Fruit fly (Drosophila melanogaster) whole organism, embryonic: ENCODE results near the gene eco.

Experiments used
- Bdp1 ChIP-seq: fragments of 200-800 bp; sonication (Bioruptor generic); optimal IDR thresholded peaks from 3 replicates; lab custom pipeline; 2016; ENCODE audit warnings: missing biosample characterization, missing genetic modification characterization
- CG10209 ChIP-seq: fragments of 200-800 bp; sonication (Bioruptor generic); optimal IDR thresholded peaks from 3 replicates; lab custom pipeline; 2017; ENCODE audit warnings: missing biosample characterization, mild to moderate bottlenecking, missing genetic modification characterization, missing genetic modification reagents
- CG11456 ChIP-seq: fragments of 200-800 bp; sonication (Bioruptor generic); IDR thresholded peaks from 3 replicates; pipeline ENCODE4 v1.3.6; 2022; ENCODE audit warnings: missing biosample characterization, missing genetic modification characterization
- CG14441 ChIP-seq: fragments of 200-800 bp; sonication (Bioruptor generic); IDR thresholded peaks from 2 replicates; pipeline ENCODE4 v1.3.6; 2022; ENCODE audit warnings: missing biosample characterization, missing genetic modification characterization
- CG14710 ChIP-seq: fragments of 200-800 bp; sonication (Bioruptor generic); optimal IDR thresholded peaks from 3 replicates; lab custom pipeline; 2019; ENCODE audit warnings: missing biosample characterization, mild to moderate bottlenecking, missing genetic modification characterization, moderate library complexity
- CG16779 ChIP-seq: fragments of 200-800 bp; sonication (Bioruptor generic); IDR thresholded peaks from 2 replicates; pipeline ENCODE4 v1.3.6; 2022; ENCODE audit warnings: missing biosample characterization, missing genetic modification characterization
- CG18262 ChIP-seq: fragments of 200-800 bp; optimal IDR thresholded peaks from 3 replicates; lab custom pipeline; 2019; ENCODE audit warnings: missing biosample characterization, mild to moderate bottlenecking, missing genetic modification characterization, moderate library complexity
- CG2199 ChIP-seq: fragments of 200-800 bp; sonication (Bioruptor generic); IDR thresholded peaks from 3 replicates; pipeline ENCODE4 v1.3.6; 2022; ENCODE audit warnings: missing biosample characterization, missing genetic modification characterization
- CG3281 ChIP-seq: fragments of 200-800 bp; sonication (Bioruptor generic); optimal IDR thresholded peaks from 3 replicates; lab custom pipeline; 2017; ENCODE audit warnings: missing biosample characterization, mild to moderate bottlenecking, missing genetic modification characterization
- CG4328 ChIP-seq: fragments of 200-800 bp; sonication (Bioruptor generic); optimal IDR thresholded peaks from 3 replicates; lab custom pipeline; 2017; ENCODE audit warnings: missing biosample characterization, missing genetic modification reagents, missing genetic modification characterization
- CG8359 ChIP-seq: fragments of 200-800 bp; sonication (Bioruptor generic); optimal IDR thresholded peaks from 2 replicates; lab custom pipeline; 2017; ENCODE audit warnings: missing biosample characterization, mild to moderate bottlenecking, missing genetic modification characterization, borderline replicate concordance
- CHES-1-like ChIP-seq: fragments of 200-800 bp; sonication (Bioruptor generic); optimal IDR thresholded peaks from 2 replicates; lab custom pipeline; 2016; ENCODE audit warnings: missing biosample characterization, missing genetic modification characterization
- Dad ChIP-seq: fragments of 200-800 bp; sonication (Bioruptor generic); optimal IDR thresholded peaks from 3 replicates; lab custom pipeline; 2016; ENCODE audit warnings: missing biosample characterization, missing genetic modification characterization
- Dbx ChIP-seq: fragments of 200-800 bp; sonication (Bioruptor generic); IDR thresholded peaks from 3 replicates; pipeline ENCODE4 v1.3.6; 2022; ENCODE audit warnings: missing biosample characterization, missing genetic modification characterization
- Dll ChIP-seq: fragments of 200-800 bp; sonication (Bioruptor generic); IDR thresholded peaks from 4 replicates; pipeline ENCODE4 v1.3.6; 2022; ENCODE audit warnings: missing biosample characterization, missing genetic modification characterization; ENCODE audit not compliant: partially characterized antibody
- Dp ChIP-seq: fragments of 200-800 bp; sonication (Bioruptor generic); optimal IDR thresholded peaks from 2 replicates; lab custom pipeline; 2018; ENCODE audit warnings: missing biosample characterization, mild to moderate bottlenecking, missing genetic modification characterization, moderate library complexity
- Drgx ChIP-seq: fragments of 200-800 bp; sonication (Bioruptor generic); IDR thresholded peaks from 2 replicates; pipeline ENCODE4 v1.3.6; 2022; ENCODE audit warnings: missing biosample characterization, missing genetic modification characterization
- Hmr ChIP-seq: fragments of 200-800 bp; sonication (Bioruptor generic); optimal IDR thresholded peaks from 3 replicates; lab custom pipeline; 2017; ENCODE audit warnings: mild to moderate bottlenecking, missing biosample characterization, missing genetic modification reagents, missing genetic modification characterization
- Lhr ChIP-seq: fragments of 200-800 bp; sonication (Bioruptor generic); optimal IDR thresholded peaks from 3 replicates; lab custom pipeline; 2017; ENCODE audit warnings: mild to moderate bottlenecking, missing biosample characterization, missing genetic modification reagents, missing genetic modification characterization
- Lim3 ChIP-seq: fragments of 200-800 bp; sonication (Bioruptor generic); IDR thresholded peaks from 2 replicates; pipeline ENCODE4 v1.3.6; 2022; ENCODE audit warnings: missing biosample characterization, missing genetic modification characterization
- Max ChIP-seq: fragments of 200-800 bp; sonication (Bioruptor generic); optimal IDR thresholded peaks from 2 replicates; lab custom pipeline; 2016; ENCODE audit warnings: missing biosample characterization, mild to moderate bottlenecking, missing genetic modification characterization
- Neu2 ChIP-seq: fragments of 200-800 bp; sonication (Bioruptor generic); optimal IDR thresholded peaks from 3 replicates; lab custom pipeline; 2016; ENCODE audit warnings: missing biosample characterization, missing genetic modification characterization, borderline replicate concordance
- Optix ChIP-seq: fragments of 200-800 bp; sonication (Bioruptor generic); IDR thresholded peaks from 3 replicates; pipeline ENCODE4 v1.3.6; 2022; ENCODE audit warnings: missing biosample characterization, missing genetic modification characterization
- Rfx ChIP-seq: fragments of 200-800 bp; sonication (Bioruptor generic); IDR thresholded peaks from 2 replicates; pipeline ENCODE4 v1.3.6; 2022; ENCODE audit warnings: missing biosample characterization, missing genetic modification characterization
- aop ChIP-seq: fragments of 200-800 bp; sonication (Bioruptor generic); IDR thresholded peaks from 2 replicates; pipeline ENCODE4 v1.3.6; 2022; ENCODE audit warnings: missing biosample characterization, missing genetic modification characterization
- dm ChIP-seq: fragments of 200-800 bp; sonication (Bioruptor generic); optimal IDR thresholded peaks from 3 replicates; lab custom pipeline; 2016; ENCODE audit warnings: missing biosample characterization, missing genetic modification characterization
- dmrt99B ChIP-seq: fragments of 200-800 bp; sonication (Bioruptor generic); optimal IDR thresholded peaks from 2 replicates; lab custom pipeline; 2018; ENCODE audit warnings: missing biosample characterization, mild to moderate bottlenecking, missing genetic modification characterization, moderate library complexity
- dysf ChIP-seq: fragments of 200-800 bp; sonication (Bioruptor generic); IDR thresholded peaks from 3 replicates; pipeline ENCODE4 v1.3.6; 2022; ENCODE audit warnings: missing biosample characterization, missing genetic modification characterization
- gce ChIP-seq: fragments of 200-800 bp; sonication (Bioruptor generic); IDR thresholded peaks from 3 replicates; pipeline ENCODE4 v1.3.6; 2022; ENCODE audit warnings: missing biosample characterization, missing genetic modification characterization
- gt ChIP-seq: fragments of 200-800 bp; sonication (Bioruptor generic); IDR thresholded peaks from 2 replicates; pipeline ENCODE4 v1.3.6; 2022; ENCODE audit warnings: missing biosample characterization, missing genetic modification characterization
- hb ChIP-seq: fragments of 200-800 bp; sonication (Bioruptor generic); IDR thresholded peaks from 3 replicates; pipeline ENCODE4 v1.3.6; 2022; ENCODE audit warnings: missing biosample characterization, missing genetic modification characterization; ENCODE audit not compliant: partially characterized antibody
- lmd ChIP-seq: fragments of 200-800 bp; sonication (Bioruptor generic); IDR thresholded peaks from 2 replicates; pipeline ENCODE4 v1.3.6; 2022; ENCODE audit warnings: missing biosample characterization, missing genetic modification characterization
- maf-S ChIP-seq: fragments of 200-800 bp; sonication (Bioruptor generic); optimal IDR thresholded peaks from 2 replicates; lab custom pipeline; 2016; ENCODE audit warnings: missing biosample characterization, missing genetic modification characterization
- mirr ChIP-seq: fragments of 200-800 bp; sonication (Bioruptor generic); optimal IDR thresholded peaks from 3 replicates; lab custom pipeline; 2018; ENCODE audit warnings: missing biosample characterization, mild to moderate bottlenecking, missing genetic modification characterization
- nau ChIP-seq: fragments of 200-800 bp; sonication (Bioruptor generic); optimal IDR thresholded peaks from 3 replicates; lab custom pipeline; 2017; ENCODE audit warnings: missing biosample characterization, mild to moderate bottlenecking, missing genetic modification characterization, missing genetic modification reagents
- nom ChIP-seq: fragments of 200-800 bp; sonication (Bioruptor generic); optimal IDR thresholded peaks from 2 replicates; lab custom pipeline; 2017; ENCODE audit warnings: missing biosample characterization, missing genetic modification characterization, mild to moderate bottlenecking, moderate library complexity, missing genetic modification reagents
- org-1 ChIP-seq: fragments of 200-800 bp; sonication (Bioruptor generic); optimal IDR thresholded peaks from 2 replicates; lab custom pipeline; 2017; ENCODE audit warnings: missing biosample characterization, missing genetic modification characterization
- p53 ChIP-seq: fragments of 200-800 bp; sonication (Bioruptor generic); optimal IDR thresholded peaks from 2 replicates; lab custom pipeline; 2016; ENCODE audit warnings: missing biosample characterization, missing genetic modification characterization
- phol ChIP-seq: fragments of 200-800 bp; sonication (Bioruptor generic); optimal IDR thresholded peaks from 3 replicates; lab custom pipeline; 2018; ENCODE audit warnings: missing biosample characterization, mild to moderate bottlenecking, missing genetic modification characterization, moderate library complexity
- prd ChIP-seq, 3 experiments: fragments of >200 bp in 2 of 3; fragments of 200-800 bp in 1 of 3; sonication (Bioruptor generic) in 1 of 3; optimal IDR thresholded peaks in 2 of 3; IDR thresholded peaks in 1 of 3; 2 replicates in 2 of 3; 3 replicates in 1 of 3; pipeline versions ENCODE4 v1.3.6 to Lab custom; 2017 to 2022; ENCODE audit warnings: missing biosample characterization in 1 of 3, missing genetic modification characterization in 1 of 3
- pzg ChIP-seq: fragments of 200-800 bp; sonication (Bioruptor generic); optimal IDR thresholded peaks from 3 replicates; lab custom pipeline; 2018; ENCODE audit warnings: missing biosample characterization, mild to moderate bottlenecking, missing genetic modification characterization, moderate library complexity
- run ChIP-seq: fragments of 200-800 bp; sonication (Bioruptor generic); optimal IDR thresholded peaks from 3 replicates; lab custom pipeline; 2018; ENCODE audit warnings: missing biosample characterization, mild to moderate bottlenecking, missing genetic modification characterization
- sens ChIP-seq: fragments of 200-800 bp; sonication (Bioruptor generic); peaks from one replicate; lab custom pipeline; 2016; ENCODE audit warnings: missing biosample characterization, missing genetic modification characterization
- sens-2 ChIP-seq: fragments of 200-800 bp; sonication (Bioruptor generic); IDR thresholded peaks from 2 replicates; pipeline ENCODE4 v1.3.6; 2022; ENCODE audit warnings: missing biosample characterization, missing genetic modification characterization
- seq ChIP-seq: fragments of 200-800 bp; sonication (Bioruptor generic); IDR thresholded peaks from 2 replicates; pipeline ENCODE4 v1.3.6; 2022; ENCODE audit warnings: missing biosample characterization, missing genetic modification characterization
- tll ChIP-seq, 2 experiments: fragments of 200-800 bp in 1 of 2; fragments of >200 bp in 1 of 2; sonication (Bioruptor generic) in 1 of 2; optimal IDR thresholded peaks; 2 replicates each; lab custom pipeline; 2017 to 2019; ENCODE audit warnings: missing biosample characterization in 2 of 2, missing genetic modification characterization in 2 of 2, mild to moderate bottlenecking in 1 of 2, moderate library complexity in 1 of 2
- toy ChIP-seq: fragments of 200-800 bp; sonication (Bioruptor generic); IDR thresholded peaks from 2 replicates; pipeline ENCODE4 v1.3.6; 2022; ENCODE audit warnings: missing biosample characterization, missing genetic modification characterization
- trem ChIP-seq: fragments of 200-800 bp; optimal IDR thresholded peaks from 3 replicates; lab custom pipeline; 2019; ENCODE audit warnings: missing biosample characterization, mild to moderate bottlenecking, missing genetic modification characterization, moderate library complexity
- vnd ChIP-seq: fragments of 200-800 bp; sonication (Bioruptor generic); IDR thresholded peaks from 3 replicates; pipeline ENCODE4 v1.3.6; 2022; ENCODE audit warnings: missing biosample characterization, missing genetic modification characterization; ENCODE audit not compliant: partially characterized antibody

Gene eco

dm6 chr3L:7360324-7360852 is 21.2 kb upstream of the eco start, which contains the start of gene Sec63 (continued):
- no peak for TF ChIP-seq CG14710 (tag; lab: Kevin White, UChicago)
- TF ChIP-seq nom = no peak
- TF ChIP-seq CG4328 (GFP tag; lab: Kevin White, UChicago) = no peak
- peak; percentile 67 for TF ChIP-seq Hmr (GFP tag; lab: Kevin White, UChicago)
- no peak for TF ChIP-seq toy
- no peak for TF ChIP-seq Drgx (GFP tag; lab: Robert Waterston, UW)
- TF ChIP-seq Max (GFP tag; lab: Kevin White, UChicago) = peak; percentile 58
- peak; percentile 65 for TF ChIP-seq trem
- TF ChIP-seq sens (GFP tag; lab: Kevin White, UChicago) = peak; percentile 83
- TF ChIP-seq gce = no peak; the same call in 1 of the 3 replicates
- TF ChIP-seq CG16779 = 0 out of 2 replicates have a peak, but pooled peaks have one; percentile 42
- TF ChIP-seq lmd (GFP tag; lab: Robert Waterston, UW) = peak; percentile 56; the same call in 1 of the 2 replicates
- TF ChIP-seq Lim3 (GFP tag; lab: Robert Waterston, UW) = no peak
- TF ChIP-seq nau (GFP tag; lab: Kevin White, UChicago) = no peak
- TF ChIP-seq org-1 (GFP tag; lab: Kevin White, UChicago) = no peak
- no peak for TF ChIP-seq Neu2 (GFP tag; lab: Kevin White, UChicago)
- TF ChIP-seq CG8359 (GFP tag; lab: Kevin White, UChicago) = no peak
- peak; percentile 58 for TF ChIP-seq CG3281
- peak; percentile 64; the same call in 1 of the 2 replicates for TF ChIP-seq CG14441 (GFP tag; lab: Robert Waterston, UW)
- TF ChIP-seq aop = no peak
- TF ChIP-seq Bdp1 (GFP tag; lab: Kevin White, UChicago) = peak; percentile 24
- TF ChIP-seq CG18262 (tag; lab: Kevin White, UChicago) = peak; percentile 26
- peak; percentile 77 for TF ChIP-seq pzg (GFP tag; lab: Kevin White, UChicago)
- TF ChIP-seq Dll (GFP tag; lab: Robert Waterston, UW) = peak; percentile 74
- TF ChIP-seq mirr (GFP tag; lab: Kevin White, UChicago) = no peak
- TF ChIP-seq CHES-1-like (GFP tag; lab: Kevin White, UChicago) = peak; percentile 45
- peak; percentile 51 for TF ChIP-seq Dad (GFP tag; lab: Kevin White, UChicago)
- peak; percentile 43 for TF ChIP-seq Dp (GFP tag; lab: Kevin White, UChicago)
- TF ChIP-seq CG10209 (GFP tag; lab: Kevin White, UChicago) = peak; percentile 62
- no peak for TF ChIP-seq maf-S
- no peak for TF ChIP-seq Optix (GFP tag; lab: Robert Waterston, UW)
- TF ChIP-seq hb = peak; percentile 87
- peak; percentile 45; the same call in 2 of the 3 replicates for TF ChIP-seq Dbx (GFP tag; lab: Robert Waterston, UW)
- no peak for TF ChIP-seq p53 (GFP tag; lab: Kevin White, UChicago)
- no peak for TF ChIP-seq gt (GFP tag; lab: Robert Waterston, UW)
- TF ChIP-seq prd (optimal IDR thresholded peaks at IDR 0.05; lab: Kevin White, UChicago) = no peak
- TF ChIP-seq prd (GFP tag; IDR thresholded peaks at IDR 0.05; lab: Robert Waterston, UW) = peak; percentile 77
- TF ChIP-seq Lhr (GFP tag; lab: Kevin White, UChicago) = no peak
- peak; percentile 23; the same call in 1 of the 3 replicates for TF ChIP-seq CG2199 (GFP tag; lab: Robert Waterston, UW)
- TF ChIP-seq Rfx (GFP tag; lab: Robert Waterston, UW) = peak; percentile 80
- no peak for TF ChIP-seq seq
- no peak for TF ChIP-seq run (tag; lab: Kevin White, UChicago)
- TF ChIP-seq dysf (GFP tag; lab: Robert Waterston, UW) = no peak; the same call in 2 of the 3 replicates
- TF ChIP-seq CG11456 (GFP tag; lab: Robert Waterston, UW) = peak; percentile 68; the same call in 1 of the 3 replicates
- TF ChIP-seq tll (GFP tag; optimal IDR thresholded peaks at IDR 0.05; lab: Kevin White, UChicago) = no peak
- peak; percentile 82 for TF ChIP-seq phol
- peak; percentile 78 for TF ChIP-seq vnd (GFP tag; lab: Robert Waterston, UW)
- peak; percentile 14 for TF ChIP-seq dmrt99B (tag; lab: Kevin White, UChicago)
- TF ChIP-seq dm = peak; percentile 72
- TF ChIP-seq sens-2 (GFP tag; lab: Robert Waterston, UW) = no peak
